Fruit fly (Drosophila melanogaster) whole organism, embryonic: ENCODE data around the gene CG7557.

Experiments
- Abd-B ChIP-seq: fragments of 200-800 bp; sonication (Bioruptor generic); optimal IDR thresholded peaks from 2 replicates; lab custom pipeline; 2018; ENCODE audit warnings: missing biosample characterization, mild to moderate bottlenecking, missing genetic modification characterization, moderate library complexity
- Antp ChIP-seq: fragments of 200-800 bp; sonication (Bioruptor generic); optimal IDR thresholded peaks from 3 replicates; lab custom pipeline; 2016; ENCODE audit warnings: missing biosample characterization, missing genetic modification characterization
- C15 ChIP-seq: fragments of 200-800 bp; sonication (Bioruptor generic); IDR thresholded peaks from 3 replicates; pipeline ENCODE4 v1.3.6; 2022; ENCODE audit warnings: missing biosample characterization, missing genetic modification characterization
- CG10321 ChIP-seq: fragments of 200-800 bp; sonication (Bioruptor generic); IDR thresholded peaks from 2 replicates; pipeline ENCODE4 v1.3.6; 2022; ENCODE audit warnings: missing biosample characterization, missing genetic modification characterization
- CG10565 ChIP-seq: fragments of 200-800 bp; sonication (Bioruptor generic); optimal IDR thresholded peaks from 3 replicates; lab custom pipeline; 2016; ENCODE audit warnings: missing biosample characterization, mild to moderate bottlenecking, missing genetic modification characterization
- CG11560 ChIP-seq: fragments of 200-800 bp; sonication (Bioruptor generic); IDR thresholded peaks from 3 replicates; pipeline ENCODE4 v1.3.6; 2022; ENCODE audit warnings: missing biosample characterization, missing genetic modification characterization
- CG13287 ChIP-seq: fragments of 200-800 bp; sonication (Bioruptor generic); IDR thresholded peaks from 2 replicates; pipeline ENCODE4 v1.3.6; 2022; ENCODE audit warnings: missing biosample characterization, missing genetic modification characterization; ENCODE audit not compliant: partially characterized antibody
- CG14441 ChIP-seq: fragments of 200-800 bp; sonication (Bioruptor generic); IDR thresholded peaks from 2 replicates; pipeline ENCODE4 v1.3.6; 2022; ENCODE audit warnings: missing biosample characterization, missing genetic modification characterization
- CG1602 ChIP-seq: fragments of 200-800 bp; sonication (Bioruptor generic); optimal IDR thresholded peaks from 3 replicates; lab custom pipeline; 2016; ENCODE audit warnings: missing biosample characterization, missing genetic modification characterization
- CG1647 ChIP-seq: fragments of 200-800 bp; sonication (Bioruptor generic); optimal IDR thresholded peaks from 3 replicates; lab custom pipeline; 2016; ENCODE audit warnings: missing biosample characterization, missing genetic modification characterization
- CG17186 ChIP-seq: fragments of 200-800 bp; sonication (Bioruptor generic); optimal IDR thresholded peaks from 3 replicates; lab custom pipeline; 2017; ENCODE audit warnings: missing biosample characterization, missing genetic modification reagents, missing genetic modification characterization
- CG17328 ChIP-seq: fragments of 200-800 bp; sonication (Bioruptor generic); IDR thresholded peaks from 2 replicates; pipeline ENCODE4 v1.3.6; 2022; ENCODE audit warnings: missing biosample characterization, missing genetic modification characterization
- CG17568 ChIP-seq: fragments of 200-800 bp; sonication (Bioruptor generic); optimal IDR thresholded peaks from 2 replicates; lab custom pipeline; 2018; ENCODE audit warnings: missing biosample characterization, mild to moderate bottlenecking, missing genetic modification characterization, moderate library complexity
- CG2712 ChIP-seq: fragments of 200-800 bp; optimal IDR thresholded peaks from 3 replicates; lab custom pipeline; 2019; ENCODE audit warnings: missing biosample characterization, mild to moderate bottlenecking, missing genetic modification characterization, moderate library complexity
- CG31388 ChIP-seq: fragments of 200-800 bp; sonication (Bioruptor generic); optimal IDR thresholded peaks from 2 replicates; lab custom pipeline; 2016; ENCODE audit warnings: missing biosample characterization, missing genetic modification characterization
- CG3726 ChIP-seq: fragments of 200-800 bp; sonication (Bioruptor generic); IDR thresholded peaks from 3 replicates; pipeline ENCODE4, ENCODE4 v1.3.6; 2022; ENCODE audit warnings: missing biosample characterization, missing genetic modification characterization
- CG4854 ChIP-seq: fragments of 200-800 bp; sonication (Bioruptor generic); optimal IDR thresholded peaks from 2 replicates; lab custom pipeline; 2016; ENCODE audit warnings: missing biosample characterization, missing genetic modification characterization, inconsistent platforms
- CG6791 ChIP-seq: fragments of 200-800 bp; sonication (Bioruptor generic); IDR thresholded peaks from 3 replicates; pipeline ENCODE4 v1.3.6; 2022; ENCODE audit warnings: missing biosample characterization, missing genetic modification characterization; ENCODE audit not compliant: partially characterized antibody
- CG7556 ChIP-seq: fragments of 200-800 bp; sonication (Bioruptor generic); optimal IDR thresholded peaks from 2 replicates; lab custom pipeline; 2017; ENCODE audit warnings: missing biosample characterization, mild to moderate bottlenecking, missing genetic modification characterization
- CTCF ChIP-seq: fragments of 200-800 bp; sonication (Bioruptor generic); optimal IDR thresholded peaks from 2 replicates; lab custom pipeline; 2017; ENCODE audit warnings: missing biosample characterization, mild to moderate bottlenecking, missing genetic modification characterization, moderate library complexity
- CrebB ChIP-seq: fragments of 200-800 bp; sonication (Bioruptor generic); optimal IDR thresholded peaks from 3 replicates; lab custom pipeline; 2018; ENCODE audit warnings: missing biosample characterization, mild to moderate bottlenecking, missing genetic modification characterization
- Elba2 ChIP-seq: fragments of 200-800 bp; sonication (Bioruptor generic); optimal IDR thresholded peaks from 3 replicates; lab custom pipeline; 2016; ENCODE audit warnings: missing biosample characterization, missing genetic modification characterization
- Fer3 ChIP-seq: fragments of 200-800 bp; sonication (Bioruptor generic); optimal IDR thresholded peaks from 2 replicates; lab custom pipeline; 2018; ENCODE audit warnings: missing biosample characterization, mild to moderate bottlenecking, missing genetic modification characterization, moderate library complexity
- Lim3 ChIP-seq: fragments of 200-800 bp; sonication (Bioruptor generic); IDR thresholded peaks from 2 replicates; pipeline ENCODE4 v1.3.6; 2022; ENCODE audit warnings: missing biosample characterization, missing genetic modification characterization
- NfI ChIP-seq: fragments of 200-800 bp; sonication (Bioruptor generic); optimal IDR thresholded peaks from 3 replicates; lab custom pipeline; 2018; ENCODE audit warnings: missing biosample characterization, mild to moderate bottlenecking, missing genetic modification characterization, moderate library complexity
- Oli ChIP-seq: fragments of 200-800 bp; sonication (Bioruptor generic); optimal IDR thresholded peaks from 2 replicates; lab custom pipeline; 2018; ENCODE audit warnings: missing biosample characterization, mild to moderate bottlenecking, missing genetic modification characterization, moderate library complexity
- Taf1 ChIP-seq: fragments of 200-800 bp; sonication (Bioruptor generic); IDR thresholded peaks from 2 replicates; pipeline ENCODE4 v1.3.6; 2022; ENCODE audit warnings: missing biosample characterization, missing genetic modification characterization
- al ChIP-seq: fragments of 200-800 bp; sonication (Bioruptor generic); IDR thresholded peaks from 2 replicates; pipeline ENCODE4 v1.3.6; 2022; ENCODE audit warnings: missing biosample characterization, missing genetic modification characterization
- ap ChIP-seq: fragments of 200-800 bp; sonication (Bioruptor generic); IDR thresholded peaks from 2 replicates; pipeline ENCODE4 v1.3.6; 2022; ENCODE audit warnings: missing biosample characterization, missing genetic modification characterization
- ase ChIP-seq: fragments of 200-800 bp; sonication (Bioruptor generic); IDR thresholded peaks from 3 replicates; pipeline ENCODE4 v1.3.6; 2022; ENCODE audit warnings: missing biosample characterization, missing genetic modification characterization
- cad ChIP-seq: fragments of >200 bp; optimal IDR thresholded peaks from 2 replicates; lab custom pipeline; 2017; ENCODE audit warnings: missing biosample characterization, missing genetic modification characterization
- cwo ChIP-seq: fragments of 200-800 bp; sonication (Bioruptor generic); optimal IDR thresholded peaks from 3 replicates; lab custom pipeline; 2017; ENCODE audit warnings: missing biosample characterization, missing genetic modification characterization, mild to moderate bottlenecking, moderate library complexity, missing genetic modification reagents
- dmrt99B ChIP-seq: fragments of 200-800 bp; sonication (Bioruptor generic); optimal IDR thresholded peaks from 2 replicates; lab custom pipeline; 2018; ENCODE audit warnings: missing biosample characterization, mild to moderate bottlenecking, missing genetic modification characterization, moderate library complexity
- dpn ChIP-seq, 2 experiments: fragments of 200-800 bp; sonication (Bioruptor generic); optimal IDR thresholded peaks; 3 replicates each; lab custom pipeline; 2016; ENCODE audit warnings: missing biosample characterization in 2 of 2, missing genetic modification characterization in 2 of 2
- fd96Cb ChIP-seq: fragments of 200-800 bp; sonication (Bioruptor generic); optimal IDR thresholded peaks from 2 replicates; lab custom pipeline; 2018; ENCODE audit warnings: missing biosample characterization, mild to moderate bottlenecking, missing genetic modification characterization, moderate library complexity
- fru ChIP-seq: fragments of >200 bp; optimal IDR thresholded peaks from 2 replicates; lab custom pipeline; 2017
- gce ChIP-seq: fragments of 200-800 bp; sonication (Bioruptor generic); IDR thresholded peaks from 3 replicates; pipeline ENCODE4 v1.3.6; 2022; ENCODE audit warnings: missing biosample characterization, missing genetic modification characterization
- gem ChIP-seq: fragments of 200-800 bp; sonication (Bioruptor generic); optimal IDR thresholded peaks from 2 replicates; lab custom pipeline; 2019; ENCODE audit warnings: missing biosample characterization, mild to moderate bottlenecking, missing genetic modification characterization, moderate library complexity
- grn ChIP-seq: fragments of 200-800 bp; sonication (Bioruptor generic); optimal IDR thresholded peaks from 3 replicates; lab custom pipeline; 2017; ENCODE audit warnings: missing biosample characterization, missing genetic modification characterization
- gro ChIP-seq: fragments of 200-800 bp; sonication (Bioruptor generic); optimal IDR thresholded peaks from 2 replicates; lab custom pipeline; 2016; ENCODE audit warnings: missing biosample characterization, missing genetic modification characterization
- jing ChIP-seq: fragments of 200-800 bp; sonication (Bioruptor generic); optimal IDR thresholded peaks from 2 replicates; lab custom pipeline; 2018; ENCODE audit warnings: missing biosample characterization, mild to moderate bottlenecking, missing genetic modification characterization
- klu ChIP-seq: fragments of 200-800 bp; sonication (Bioruptor generic); IDR thresholded peaks from 2 replicates; pipeline ENCODE4 v1.3.6; 2022; ENCODE audit warnings: missing biosample characterization, missing genetic modification characterization
- kni ChIP-seq: fragments of 200-800 bp; sonication (Bioruptor generic); optimal IDR thresholded peaks from 3 replicates; lab custom pipeline; 2017; ENCODE audit warnings: mild to moderate bottlenecking, missing biosample characterization, missing genetic modification reagents, missing genetic modification characterization
- knrl ChIP-seq: fragments of 200-800 bp; sonication (Bioruptor generic); IDR thresholded peaks from 3 replicates; pipeline ENCODE4 v1.3.6; 2022; ENCODE audit warnings: missing biosample characterization, missing genetic modification characterization; ENCODE audit not compliant: partially characterized antibody
- lab ChIP-seq: fragments of 200-800 bp; sonication (Bioruptor generic); optimal IDR thresholded peaks from 3 replicates; lab custom pipeline; 2017; ENCODE audit warnings: missing biosample characterization, missing genetic modification characterization, mild to moderate bottlenecking, moderate library complexity, missing genetic modification reagents
- luna ChIP-seq: fragments of 200-800 bp; sonication (Bioruptor generic); optimal IDR thresholded peaks from 2 replicates; lab custom pipeline; 2016; ENCODE audit warnings: missing biosample characterization, missing genetic modification characterization
- mirr ChIP-seq: fragments of 200-800 bp; sonication (Bioruptor generic); optimal IDR thresholded peaks from 3 replicates; lab custom pipeline; 2018; ENCODE audit warnings: missing biosample characterization, mild to moderate bottlenecking, missing genetic modification characterization
- pfk ChIP-seq: fragments of 200-800 bp; sonication (Bioruptor generic); optimal IDR thresholded peaks from 2 replicates; lab custom pipeline; 2018; ENCODE audit warnings: missing biosample characterization, mild to moderate bottlenecking, missing genetic modification characterization, moderate library complexity
- pita ChIP-seq: fragments of 200-800 bp; sonication (Bioruptor generic); optimal IDR thresholded peaks from 2 replicates; lab custom pipeline; 2017; ENCODE audit warnings: missing biosample characterization, mild to moderate bottlenecking, missing genetic modification characterization
- slbo ChIP-seq: fragments of 200-800 bp; sonication (Bioruptor generic); IDR thresholded peaks from 2 replicates; pipeline ENCODE4 v1.3.6; 2022; ENCODE audit warnings: missing biosample characterization, missing genetic modification characterization
- sna ChIP-seq: fragments of 200-800 bp; sonication (Bioruptor generic); IDR thresholded peaks from 2 replicates; pipeline ENCODE4 v1.3.6; 2022; ENCODE audit warnings: missing biosample characterization, missing genetic modification characterization; ENCODE audit not compliant: partially characterized antibody
- wek ChIP-seq: fragments of 200-800 bp; sonication (Bioruptor generic); optimal IDR thresholded peaks from 3 replicates; lab custom pipeline; 2018; ENCODE audit warnings: missing biosample characterization, mild to moderate bottlenecking, missing genetic modification characterization, moderate library complexity
- zfh2 ChIP-seq: fragments of 200-800 bp; sonication (Bioruptor generic); optimal IDR thresholded peaks from 2 replicates; lab custom pipeline; 2016; ENCODE audit warnings: missing biosample characterization, missing genetic modification characterization

Gene CG7557

DNA sequence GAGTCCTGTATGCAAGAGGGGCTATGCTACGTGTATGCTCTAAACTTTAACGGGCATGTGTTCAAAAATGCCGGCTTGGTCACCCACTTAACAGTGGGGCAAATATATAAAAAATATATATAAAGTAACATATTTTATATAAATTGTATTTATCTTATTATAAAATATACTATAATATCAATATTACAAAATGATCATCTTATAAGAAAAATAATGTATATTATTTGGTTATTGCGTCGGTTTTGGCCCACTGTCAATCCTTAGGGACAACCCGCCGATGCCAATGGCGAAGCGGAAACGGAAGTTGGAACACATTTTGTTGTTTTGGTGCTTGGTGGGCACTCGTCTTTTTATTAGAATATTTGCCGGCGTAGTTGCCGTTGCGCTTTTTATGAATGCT, 5.6 kb downstream of the CG7557 start (continued):
- peak; percentile 41 for TF ChIP-seq Oli (tag; lab: Kevin White, UChicago)
- TF ChIP-seq dmrt99B (tag; lab: Kevin White, UChicago): peak; percentile 58
- no peak for TF ChIP-seq Taf1 (GFP tag; lab: Robert Waterston, UW)
- TF ChIP-seq CG11560: no peak
- TF ChIP-seq cad (GFP tag; lab: Kevin White, UChicago): no peak
- TF ChIP-seq CG10321 (GFP tag; lab: Robert Waterston, UW): no peak
- no peak for TF ChIP-seq C15 (GFP tag; lab: Robert Waterston, UW)
- no peak for TF ChIP-seq CG17186 (GFP tag; lab: Kevin White, UChicago)
- TF ChIP-seq ap (GFP tag; lab: Robert Waterston, UW): no peak
- no peak for TF ChIP-seq zfh2 (GFP tag; lab: Kevin White, UChicago)
- TF ChIP-seq fd96Cb (tag; lab: Kevin White, UChicago): peak; percentile 12
- TF ChIP-seq Antp (GFP tag; lab: Kevin White, UChicago): no peak
- no peak for TF ChIP-seq al (GFP tag; lab: Robert Waterston, UW)
- TF ChIP-seq Elba2 (GFP tag; lab: Kevin White, UChicago): no peak
- TF ChIP-seq fru (lab: Kevin White, UChicago): no peak
- TF ChIP-seq pita: no peak
- no peak for TF ChIP-seq CTCF (GFP tag; lab: Kevin White, UChicago)
- no peak for TF ChIP-seq klu (GFP tag; lab: Robert Waterston, UW)
- TF ChIP-seq pfk: no peak
- TF ChIP-seq knrl (GFP tag; lab: Robert Waterston, UW): no peak
- TF ChIP-seq CG10565 (GFP tag; lab: Kevin White, UChicago): no peak
- no peak for TF ChIP-seq sna (GFP tag; lab: Robert Waterston, UW)
- no peak for TF ChIP-seq jing (GFP tag; lab: Kevin White, UChicago)
- TF ChIP-seq gem (tag; lab: Kevin White, UChicago): peak; percentile 70
- no peak for TF ChIP-seq ase
- TF ChIP-seq CrebB (tag; lab: Kevin White, UChicago): no peak
- TF ChIP-seq slbo: no peak
- no peak for TF ChIP-seq grn (GFP tag; lab: Kevin White, UChicago)
- TF ChIP-seq gro (GFP tag; lab: Kevin White, UChicago): no peak
- TF ChIP-seq CG17568 (GFP tag; lab: Kevin White, UChicago): no peak
- no peak for TF ChIP-seq Lim3 (GFP tag; lab: Robert Waterston, UW)
- TF ChIP-seq CG31388 (GFP tag; lab: Kevin White, UChicago): no peak
- peak; percentile 24 for TF ChIP-seq CG1602 (GFP tag; lab: Kevin White, UChicago)
- TF ChIP-seq kni (GFP tag; lab: Kevin White, UChicago): no peak
- no peak for TF ChIP-seq CG14441 (GFP tag; lab: Robert Waterston, UW)
- no peak for TF ChIP-seq CG3726 (GFP tag; lab: Robert Waterston, UW)
- no peak for TF ChIP-seq luna (GFP tag; lab: Kevin White, UChicago)
- no peak for TF ChIP-seq mirr
- TF ChIP-seq dpn (GFP tag; optimal IDR thresholded peaks at IDR 0.05; lab: Kevin White, UChicago): no peak
- peak; percentile 19 for TF ChIP-seq Abd-B (GFP tag; lab: Kevin White, UChicago)
- TF ChIP-seq CG17328 (GFP tag; lab: Robert Waterston, UW): peak; percentile 52
- TF ChIP-seq wek (GFP tag; lab: Kevin White, UChicago): no peak
- TF ChIP-seq cwo: peak; percentile 27
- TF ChIP-seq NfI (GFP tag; lab: Kevin White, UChicago): no peak
- no peak for TF ChIP-seq CG1647 (GFP tag; lab: Kevin White, UChicago)
- no peak for TF ChIP-seq CG13287
- peak; percentile 64 for TF ChIP-seq CG2712
- peak; percentile 63 for TF ChIP-seq lab (GFP tag; lab: Kevin White, UChicago)
- no peak for TF ChIP-seq CG6791 (GFP tag; lab: Robert Waterston, UW)
- no peak for TF ChIP-seq gce
- TF ChIP-seq Fer3 (tag; lab: Kevin White, UChicago): peak; percentile 16
- TF ChIP-seq CG4854 (GFP tag; lab: Kevin White, UChicago): no peak
- peak; percentile 48 for TF ChIP-seq CG7556
